Worm (Caenorhabditis elegans): Measurements from ENCODE around the gene Y53F4B.11.

The Y53F4B.11 gene

DNA sequence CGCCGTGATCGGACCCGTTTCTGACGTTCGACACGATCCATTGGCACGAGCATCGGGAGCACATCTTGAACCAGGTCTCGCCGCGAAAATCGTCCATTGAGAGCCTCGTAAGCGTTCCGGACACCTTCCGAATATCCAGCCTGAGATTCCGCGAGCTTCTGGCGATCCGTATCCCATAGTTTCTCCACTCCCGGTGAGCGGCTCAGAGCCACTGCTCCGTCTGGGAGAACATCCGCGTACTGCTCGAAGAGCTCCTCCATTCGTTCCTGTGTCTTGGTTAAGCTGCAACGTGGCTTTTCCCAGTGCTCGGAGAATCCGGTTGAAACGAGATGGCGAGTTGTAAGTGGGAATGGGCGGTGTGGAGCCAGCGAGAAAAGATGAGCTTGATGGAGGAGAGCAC lies 5.4 kb upstream of the Y53F4B.11 start:
- TF ChIP-seq gmeb-1 (tag; optimal IDR thresholded peaks at IDR 0.05), result no peak
- TF ChIP-seq mab-5 (tag; optimal IDR thresholded peaks at IDR 0.05), result no peak
- TF ChIP-seq sma-9 (GFP tag; optimal IDR thresholded peaks at IDR 0.05), result no peak
- TF ChIP-seq sma-9 (tag; optimal IDR thresholded peaks at IDR 0.05), result no peak
- TF ChIP-seq egl-27 (tag; optimal IDR thresholded peaks at IDR 0.05), result no peak
- no peak for TF ChIP-seq blmp-1 (tag; optimal IDR thresholded peaks at IDR 0.05; ENCODE audit: insufficient read depth)
- TF ChIP-seq lsy-2 (tag; optimal IDR thresholded peaks at IDR 0.05), result no peak
- no peak for TF ChIP-seq nhr-237 (tag; optimal IDR thresholded peaks at IDR 0.05)
- no peak for TF ChIP-seq nhr-11 (tag; optimal IDR thresholded peaks at IDR 0.05)
- no peak for TF ChIP-seq nhr-25 (tag; optimal IDR thresholded peaks at IDR 0.05)
- no peak for TF ChIP-seq nhr-12 (tag; optimal IDR thresholded peaks at IDR 0.05)
- no peak for TF ChIP-seq alr-1 (tag; optimal IDR thresholded peaks at IDR 0.05)
- no peak for TF ChIP-seq snpc-4 (tag; optimal IDR thresholded peaks at IDR 0.05)
- TF ChIP-seq R02D3.7 (tag; optimal IDR thresholded peaks at IDR 0.05), result no peak
- TF ChIP-seq ama-1 (optimal IDR thresholded peaks at IDR 0.05), result no peak
- TF ChIP-seq elt-3 (tag; optimal IDR thresholded peaks at IDR 0.05), result no peak

- TF ChIP-seq nhr-77 (tag; optimal IDR thresholded peaks at IDR 0.05) (no peak), sma-9 (GFP tag; optimal IDR thresholded peaks at IDR 0.05) (no peak), sma-9 (tag; optimal IDR thresholded peaks at IDR 0.05) (no peak), sma-3 (GFP tag; optimal IDR thresholded peaks at IDR 0.05) (no peak), ztf-4 (tag; optimal IDR thresholded peaks at IDR 0.05) (no peak), ztf-1 (GFP tag; conservative IDR thresholded peaks at IDR 0.05) (no peak), snpc-4 (tag; optimal IDR thresholded peaks at IDR 0.05) (no peak), elt-3 (tag; optimal IDR thresholded peaks at IDR 0.05) (no peak), Y55F3AM.14 (GFP tag; optimal IDR thresholded peaks at IDR 0.05) (no peak), nhr-129 (tag; optimal IDR thresholded peaks at IDR 0.05) (no peak), lin-13 (GFP tag; optimal IDR thresholded peaks at IDR 0.05) (no peak), C34F6.9 (tag; optimal IDR thresholded peaks at IDR 0.05) (no peak), elt-1 (tag; optimal IDR thresholded peaks at IDR 0.05) (no peak), blmp-1 (tag; optimal IDR thresholded peaks at IDR 0.05; ENCODE audit: insufficient read depth) (no peak), alr-1 (tag; optimal IDR thresholded peaks at IDR 0.05) (no peak), sem-4 (tag; optimal IDR thresholded peaks at IDR 0.05) (no peak), ama-1 (optimal IDR thresholded peaks at IDR 0.05) (no peak), gmeb-1 (tag; optimal IDR thresholded peaks at IDR 0.05) (no peak)
These were observed 2.0 kb upstream of the Y53F4B.11 start for ce11 chrII:15008481-15009057.

DNA sequence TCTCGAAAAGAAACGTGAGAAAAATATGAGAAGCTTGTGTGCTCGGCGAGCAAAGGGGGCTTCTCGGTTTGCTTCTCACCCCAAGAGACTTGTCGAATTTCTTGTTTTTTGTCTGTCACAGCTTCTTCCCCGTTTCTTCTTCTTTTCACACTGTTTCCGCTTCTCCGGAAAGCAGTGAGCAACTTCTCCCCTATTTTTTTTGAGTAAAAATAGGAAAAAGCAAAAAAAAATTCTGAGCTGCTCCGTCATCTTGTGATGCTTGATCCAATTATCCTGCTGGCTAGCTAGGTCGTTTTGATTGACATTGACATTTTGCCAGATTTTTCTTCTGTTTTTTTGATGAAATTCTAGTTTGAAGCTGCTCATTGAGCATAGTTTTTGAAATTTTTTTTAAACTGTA lies 3.8 kb downstream of the Y53F4B.11 start, which contains the start of gene Y53F4B.51:
Gene Y53F4B.51, minus strand, starts transcription at position 63 of the 400 bp plus-strand sequence.
- TF ChIP-seq ztf-11 (tag; optimal IDR thresholded peaks at IDR 0.05), result no peak
- TF ChIP-seq fos-1 (tag; optimal IDR thresholded peaks at IDR 0.05), result no peak
- TF ChIP-seq nhr-21 (tag; optimal IDR thresholded peaks at IDR 0.05), result no peak
- no peak for TF ChIP-seq unc-62 (GFP tag; optimal IDR thresholded peaks at IDR 0.05)
- TF ChIP-seq nhr-237 (tag; optimal IDR thresholded peaks at IDR 0.05), result no peak
- no peak for TF ChIP-seq snpc-4 (tag; optimal IDR thresholded peaks at IDR 0.05)
- no peak for TF ChIP-seq aly-2 (tag; optimal IDR thresholded peaks at IDR 0.05)
- no peak for TF ChIP-seq skn-1 (tag; optimal IDR thresholded peaks at IDR 0.05)
- no peak for TF ChIP-seq ceh-16 (tag; optimal IDR thresholded peaks at IDR 0.05)
- no peak for TF ChIP-seq Y55F3AM.14 (GFP tag; optimal IDR thresholded peaks at IDR 0.05)
- TF ChIP-seq lin-13 (GFP tag; optimal IDR thresholded peaks at IDR 0.05), result no peak
- no peak for TF ChIP-seq dmd-4 (tag; optimal IDR thresholded peaks at IDR 0.05)
- TF ChIP-seq nhr-77 (tag; optimal IDR thresholded peaks at IDR 0.05), result no peak
- no peak for TF ChIP-seq R02D3.7 (tag; optimal IDR thresholded peaks at IDR 0.05)

ce11 chrII:15015669-15016068 lies 5.1 kb downstream of the Y53F4B.11 start:
- TF ChIP-seq skn-1 (tag; optimal IDR thresholded peaks at IDR 0.05) (no peak), lin-39 (tag; optimal IDR thresholded peaks at IDR 0.05) (no peak), C34F6.9 (tag; optimal IDR thresholded peaks at IDR 0.05) (no peak)

ce11 chrII:15018923-15019322 lies 8.4 kb downstream of the Y53F4B.11 start, which contains the start of gene Y53F4B.12:
TSS of gene Y53F4B.12 (plus strand) at chrII:15019223.
- TF ChIP-seq ztf-4 (tag; optimal IDR thresholded peaks at IDR 0.05), result no peak
- TF ChIP-seq nhr-12 (tag; optimal IDR thresholded peaks at IDR 0.05), result no peak
- TF ChIP-seq lin-13 (GFP tag; optimal IDR thresholded peaks at IDR 0.05), result no peak
- no peak for TF ChIP-seq snpc-4 (tag; optimal IDR thresholded peaks at IDR 0.05)
- no peak for TF ChIP-seq ama-1 (optimal IDR thresholded peaks at IDR 0.05)
- TF ChIP-seq C34F6.9 (tag; optimal IDR thresholded peaks at IDR 0.05), result no peak
- no peak for TF ChIP-seq ceh-82 (tag; optimal IDR thresholded peaks at IDR 0.05)
- TF ChIP-seq Y55F3AM.14 (GFP tag; optimal IDR thresholded peaks at IDR 0.05), result no peak
- no peak for TF ChIP-seq unc-39 (tag; optimal IDR thresholded peaks at IDR 0.05)
- no peak for TF ChIP-seq elt-1 (tag; optimal IDR thresholded peaks at IDR 0.05)
- no peak for TF ChIP-seq egl-27 (tag; optimal IDR thresholded peaks at IDR 0.05)
- TF ChIP-seq mbf-1 (tag; optimal IDR thresholded peaks at IDR 0.05), result no peak
- no peak for TF ChIP-seq skn-1 (tag; optimal IDR thresholded peaks at IDR 0.05)

Data from whole organism, L2 larva.